Fruit fly (Drosophila melanogaster) whole organism, embryonic: ENCODE data around the gene CG12035.

Experiments
- Adf1 ChIP-seq: fragments of 200-800 bp; sonication (Bioruptor generic); IDR thresholded peaks from 2 replicates; pipeline ENCODE4 v1.3.6; 2022; ENCODE audit warnings: missing biosample characterization, missing genetic modification characterization
- Aef1 ChIP-seq: fragments of 200-800 bp; sonication (Bioruptor generic); IDR thresholded peaks from 3 replicates; pipeline ENCODE4 v1.3.6; 2022; ENCODE audit warnings: missing biosample characterization, missing genetic modification characterization
- Atf-2 ChIP-seq: fragments of 200-800 bp; sonication (Bioruptor generic); optimal IDR thresholded peaks from 2 replicates; lab custom pipeline; 2016; ENCODE audit warnings: missing biosample characterization, missing genetic modification characterization
- Bgb ChIP-seq: fragments of 200-800 bp; sonication (Bioruptor generic); IDR thresholded peaks from 2 replicates; pipeline ENCODE4 v1.3.6; 2022; ENCODE audit warnings: missing biosample characterization, missing genetic modification characterization; ENCODE audit not compliant: partially characterized antibody
- CG10654 ChIP-seq: fragments of 200-800 bp; sonication (Bioruptor generic); optimal IDR thresholded peaks from 2 replicates; lab custom pipeline; 2016; ENCODE audit warnings: missing biosample characterization, missing genetic modification characterization
- CG11398 ChIP-seq: fragments of 200-800 bp; sonication (Bioruptor generic); optimal IDR thresholded peaks from 2 replicates; lab custom pipeline; 2016; ENCODE audit warnings: missing biosample characterization, missing genetic modification characterization
- CG12155 ChIP-seq: fragments of 200-800 bp; sonication (Bioruptor generic); optimal IDR thresholded peaks from 3 replicates; lab custom pipeline; 2016; ENCODE audit warnings: missing biosample characterization, missing genetic modification characterization
- CG12219 ChIP-seq: fragments of 200-800 bp; sonication (Bioruptor generic); optimal IDR thresholded peaks from 3 replicates; lab custom pipeline; 2018; ENCODE audit warnings: missing biosample characterization, mild to moderate bottlenecking, missing genetic modification characterization
- CG12769 ChIP-seq: fragments of 200-800 bp; sonication (Bioruptor generic); optimal IDR thresholded peaks from 2 replicates; lab custom pipeline; 2019; ENCODE audit warnings: missing biosample characterization, mild to moderate bottlenecking, missing genetic modification characterization, moderate library complexity
- CG14014 ChIP-seq: fragments of 200-800 bp; sonication (Bioruptor generic); IDR thresholded peaks from 2 replicates; pipeline ENCODE4 v1.3.6; 2022; ENCODE audit warnings: missing biosample characterization, missing genetic modification characterization
- CG16779 ChIP-seq: fragments of 200-800 bp; sonication (Bioruptor generic); IDR thresholded peaks from 2 replicates; pipeline ENCODE4 v1.3.6; 2022; ENCODE audit warnings: missing biosample characterization, missing genetic modification characterization
- CG17328 ChIP-seq: fragments of 200-800 bp; sonication (Bioruptor generic); IDR thresholded peaks from 2 replicates; pipeline ENCODE4 v1.3.6; 2022; ENCODE audit warnings: missing biosample characterization, missing genetic modification characterization
- CG17385 ChIP-seq: fragments of 200-800 bp; sonication (Bioruptor generic); optimal IDR thresholded peaks from 3 replicates; lab custom pipeline; 2018; ENCODE audit warnings: missing biosample characterization, mild to moderate bottlenecking, missing genetic modification characterization
- CG18011 ChIP-seq: fragments of 200-800 bp; sonication (Bioruptor generic); optimal IDR thresholded peaks from 2 replicates; lab custom pipeline; 2017; ENCODE audit warnings: missing biosample characterization, missing genetic modification characterization, mild to moderate bottlenecking, moderate library complexity, missing genotype
- CG18764 ChIP-seq: fragments of 200-800 bp; sonication (Bioruptor generic); optimal IDR thresholded peaks from 3 replicates; lab custom pipeline; 2016; ENCODE audit warnings: missing biosample characterization, missing genetic modification characterization
- CG31388 ChIP-seq: fragments of 200-800 bp; sonication (Bioruptor generic); optimal IDR thresholded peaks from 2 replicates; lab custom pipeline; 2016; ENCODE audit warnings: missing biosample characterization, missing genetic modification characterization
- CG3407 ChIP-seq: fragments of 200-800 bp; sonication (Bioruptor generic); optimal IDR thresholded peaks from 2 replicates; lab custom pipeline; 2018; ENCODE audit warnings: missing biosample characterization, mild to moderate bottlenecking, missing genetic modification characterization
- CG7928 ChIP-seq: fragments of 200-800 bp; sonication (Bioruptor generic); optimal IDR thresholded peaks from 2 replicates; lab custom pipeline; 2017; ENCODE audit warnings: missing biosample characterization, mild to moderate bottlenecking, missing genetic modification characterization
- CG8089 ChIP-seq: fragments of 200-800 bp; sonication (Bioruptor generic); optimal IDR thresholded peaks from 3 replicates; lab custom pipeline; 2016; ENCODE audit warnings: missing biosample characterization, missing genetic modification characterization
- CG8388 ChIP-seq: fragments of 200-800 bp; sonication (Bioruptor generic); optimal IDR thresholded peaks from 2 replicates; lab custom pipeline; 2019; ENCODE audit warnings: missing biosample characterization, mild to moderate bottlenecking, missing genetic modification characterization, moderate library complexity
- CG9817 ChIP-seq: fragments of 200-800 bp; sonication (Bioruptor generic); optimal IDR thresholded peaks from 2 replicates; lab custom pipeline; 2018; ENCODE audit warnings: missing biosample characterization, mild to moderate bottlenecking, missing genetic modification characterization, moderate library complexity
- E2f1 ChIP-seq: fragments of 200-800 bp; sonication (Bioruptor generic); IDR thresholded peaks from 2 replicates; pipeline ENCODE4 v1.3.6; 2022; ENCODE audit warnings: missing biosample characterization, missing genetic modification characterization
- ERR ChIP-seq: fragments of 200-800 bp; sonication (Bioruptor generic); optimal IDR thresholded peaks from 2 replicates; lab custom pipeline; 2016; ENCODE audit warnings: missing biosample characterization, missing genetic modification characterization
- Hmx ChIP-seq: fragments of 200-800 bp; sonication (Bioruptor generic); optimal IDR thresholded peaks from 2 replicates; lab custom pipeline; 2016; ENCODE audit warnings: missing biosample characterization, missing genetic modification characterization
- Hr51 ChIP-seq, 2 experiments: fragments of 200-800 bp; sonication (Bioruptor generic); optimal IDR thresholded peaks; 2 replicates in 1 of 2; 3 replicates in 1 of 2; lab custom pipeline; 2016 to 2018; ENCODE audit warnings: missing biosample characterization in 2 of 2, missing genetic modification characterization in 2 of 2, mild to moderate bottlenecking in 1 of 2, moderate library complexity in 1 of 2
- Hsf ChIP-seq: fragments of 200-800 bp; sonication (Bioruptor generic); optimal IDR thresholded peaks from 3 replicates; lab custom pipeline; 2016; ENCODE audit warnings: missing biosample characterization, missing genetic modification characterization
- Six4 ChIP-seq: fragments of 200-800 bp; sonication (Bioruptor generic); optimal IDR thresholded peaks from 2 replicates; lab custom pipeline; 2016; ENCODE audit warnings: missing biosample characterization, missing genetic modification characterization
- Xbp1 ChIP-seq: fragments of 200-800 bp; sonication (Bioruptor generic); optimal IDR thresholded peaks from 3 replicates; lab custom pipeline; 2016; ENCODE audit warnings: missing biosample characterization, mild to moderate bottlenecking, missing genetic modification characterization
- ac ChIP-seq: fragments of 200-800 bp; sonication (Bioruptor generic); optimal IDR thresholded peaks from 3 replicates; lab custom pipeline; 2017; ENCODE audit warnings: missing biosample characterization, mild to moderate bottlenecking, missing genetic modification characterization
- bab2 ChIP-seq: fragments of 200-800 bp; sonication (Bioruptor generic); optimal IDR thresholded peaks from 2 replicates; lab custom pipeline; 2016; ENCODE audit warnings: missing biosample characterization, missing genetic modification characterization
- chif ChIP-seq, 2 experiments: fragments of 200-800 bp; sonication (Bioruptor generic); optimal IDR thresholded peaks; 3 replicates each; lab custom pipeline; 2016; ENCODE audit warnings: missing biosample characterization in 2 of 2, missing genetic modification characterization in 2 of 2
- chinmo ChIP-seq: fragments of 200-800 bp; sonication (Bioruptor generic); IDR thresholded peaks from 4 replicates; pipeline ENCODE4 v1.3.6; 2022; ENCODE audit warnings: missing biosample characterization, missing genetic modification characterization; ENCODE audit not compliant: partially characterized antibody
- chm ChIP-seq: fragments of 200-800 bp; sonication (Bioruptor generic); IDR thresholded peaks from 2 replicates; pipeline ENCODE4 v1.3.6; 2022; ENCODE audit warnings: missing biosample characterization, missing genetic modification characterization
- dimm ChIP-seq: fragments of 200-800 bp; sonication (Bioruptor generic); IDR thresholded peaks from 2 replicates; pipeline ENCODE4 v1.3.6; 2022; ENCODE audit warnings: missing biosample characterization, missing genetic modification characterization
- ind ChIP-seq: fragments of 200-800 bp; sonication (Bioruptor generic); optimal IDR thresholded peaks from 3 replicates; lab custom pipeline; 2016; ENCODE audit warnings: missing biosample characterization, missing genetic modification characterization
- insv ChIP-seq, 2 experiments: fragments of 200-800 bp; sonication (Bioruptor generic); optimal IDR thresholded peaks; 3 replicates each; lab custom pipeline; 2016 to 2018; ENCODE audit warnings: missing biosample characterization in 2 of 2, missing genetic modification characterization in 2 of 2
- lmd ChIP-seq: fragments of 200-800 bp; sonication (Bioruptor generic); IDR thresholded peaks from 2 replicates; pipeline ENCODE4 v1.3.6; 2022; ENCODE audit warnings: missing biosample characterization, missing genetic modification characterization
- nerfin-1 ChIP-seq: fragments of 200-800 bp; sonication (Bioruptor generic); optimal IDR thresholded peaks from 3 replicates; lab custom pipeline; 2019; ENCODE audit warnings: missing biosample characterization, mild to moderate bottlenecking, missing genetic modification characterization, moderate library complexity
- org-1 ChIP-seq: fragments of 200-800 bp; sonication (Bioruptor generic); optimal IDR thresholded peaks from 2 replicates; lab custom pipeline; 2017; ENCODE audit warnings: missing biosample characterization, missing genetic modification characterization
- pfk ChIP-seq: fragments of 200-800 bp; sonication (Bioruptor generic); optimal IDR thresholded peaks from 2 replicates; lab custom pipeline; 2018; ENCODE audit warnings: missing biosample characterization, mild to moderate bottlenecking, missing genetic modification characterization, moderate library complexity
- run ChIP-seq: fragments of 200-800 bp; sonication (Bioruptor generic); optimal IDR thresholded peaks from 3 replicates; lab custom pipeline; 2018; ENCODE audit warnings: missing biosample characterization, mild to moderate bottlenecking, missing genetic modification characterization
- sens ChIP-seq: fragments of 200-800 bp; sonication (Bioruptor generic); peaks from one replicate; lab custom pipeline; 2016; ENCODE audit warnings: missing biosample characterization, missing genetic modification characterization
- sens-2 ChIP-seq: fragments of 200-800 bp; sonication (Bioruptor generic); IDR thresholded peaks from 2 replicates; pipeline ENCODE4 v1.3.6; 2022; ENCODE audit warnings: missing biosample characterization, missing genetic modification characterization
- slou ChIP-seq: fragments of 200-800 bp; sonication (Bioruptor generic); optimal IDR thresholded peaks from 3 replicates; lab custom pipeline; 2016; ENCODE audit warnings: missing biosample characterization, missing genetic modification characterization
- sug ChIP-seq: fragments of 200-800 bp; optimal IDR thresholded peaks from 2 replicates; lab custom pipeline; 2019; ENCODE audit warnings: missing biosample characterization, mild to moderate bottlenecking, missing genetic modification characterization, moderate library complexity
- tgo ChIP-seq: fragments of 200-800 bp; sonication (Bioruptor generic); IDR thresholded peaks from 3 replicates; pipeline ENCODE4 v1.3.6; 2022; ENCODE audit warnings: missing biosample characterization, missing genetic modification characterization
- toy ChIP-seq: fragments of 200-800 bp; sonication (Bioruptor generic); IDR thresholded peaks from 2 replicates; pipeline ENCODE4 v1.3.6; 2022; ENCODE audit warnings: missing biosample characterization, missing genetic modification characterization
- tup ChIP-seq: fragments of 200-800 bp; sonication (Bioruptor generic); optimal IDR thresholded peaks from 2 replicates; lab custom pipeline; 2016; ENCODE audit warnings: missing biosample characterization, mild to moderate bottlenecking, missing genetic modification characterization, moderate library complexity
- unpg ChIP-seq: fragments of 200-800 bp; sonication (Bioruptor generic); optimal IDR thresholded peaks from 3 replicates; lab custom pipeline; 2018; ENCODE audit warnings: missing biosample characterization, mild to moderate bottlenecking, missing genetic modification characterization, moderate library complexity

CG12035 gene

dm6 chr3L:1746338-1747199, 22.4 kb downstream of the CG12035 start, which contains the start of gene CG13921 (continued):
- TF ChIP-seq CG17385 (peak; percentile 94), Bgb (no peak), run (peak; percentile 93), toy (GFP tag; lab: Robert Waterston, UW) (peak; percentile 98), chif (GFP tag; optimal IDR thresholded peaks at IDR 0.05; lab: Kevin White, UChicago) (peak; percentile 99 to 100), tup (peak; percentile 98), slou (GFP tag; lab: Kevin White, UChicago) (peak; percentile 98), CG7928 (peak; percentile 81), CG18011 (GFP tag; lab: Kevin White, UChicago) (peak; percentile 88), chm (GFP tag; lab: Robert Waterston, UW) (peak; percentile 99), Hmx (GFP tag; lab: Kevin White, UChicago) (peak; percentile 95), insv (GFP tag; optimal IDR thresholded peaks at IDR 0.05; lab: Kevin White, UChicago) (peak; percentile 69 to 76), CG14014 (GFP tag; lab: Robert Waterston, UW) (peak; percentile 99), Atf-2 (GFP tag; lab: Kevin White, UChicago) (peak; percentile 98), CG18764 (peak; percentile 99), CG11398 (peak; percentile 98), chinmo (peak; percentile 69; the same call in 1 of the 4 replicates), bab2 (GFP tag; lab: Kevin White, UChicago) (peak; percentile 99), nerfin-1 (tag; lab: Kevin White, UChicago) (peak; percentile 98), E2f1 (GFP tag; lab: Robert Waterston, UW) (peak; percentile 99), Adf1 (GFP tag; lab: Robert Waterston, UW) (peak; percentile 82), Hsf (GFP tag; lab: Kevin White, UChicago) (peak; percentile 99), CG16779 (GFP tag; lab: Robert Waterston, UW) (peak; percentile 97), tgo (GFP tag; lab: Robert Waterston, UW) (peak; percentile 99), Xbp1 (GFP tag; lab: Kevin White, UChicago) (peak; percentile 99), sens (GFP tag; lab: Kevin White, UChicago) (peak; percentile 100), sug (tag; lab: Kevin White, UChicago) (peak; percentile 93), CG3407 (GFP tag; lab: Kevin White, UChicago) (peak; percentile 98), dimm (GFP tag; lab: Robert Waterston, UW) (peak; percentile 97), CG9817 (peak; percentile 98), CG12769 (tag; lab: Kevin White, UChicago) (peak; percentile 99), CG10654 (GFP tag; lab: Kevin White, UChicago) (peak; percentile 99), CG17328 (GFP tag; lab: Robert Waterston, UW) (peak; percentile 99), ind (GFP tag; lab: Kevin White, UChicago) (peak; percentile 99), unpg (GFP tag; lab: Kevin White, UChicago) (peak; percentile 99), Six4 (GFP tag; lab: Kevin White, UChicago) (peak; percentile 100), Hr51 (GFP tag; optimal IDR thresholded peaks at IDR 0.05; lab: Kevin White, UChicago) (peak; percentile 97 to 99), Aef1 (GFP tag; lab: Robert Waterston, UW) (peak; percentile 99), CG31388 (GFP tag; lab: Kevin White, UChicago) (peak; percentile 98), CG12155 (GFP tag; lab: Kevin White, UChicago) (peak; percentile 98), CG12219 (peak; percentile 98), ERR (GFP tag; lab: Kevin White, UChicago) (peak; percentile 97), CG8089 (GFP tag; lab: Kevin White, UChicago) (peak; percentile 99), lmd (GFP tag; lab: Robert Waterston, UW) (peak; percentile 99), org-1 (GFP tag; lab: Kevin White, UChicago) (peak; percentile 99), CG8388 (GFP tag; lab: Kevin White, UChicago) (peak; percentile 99), sens-2 (GFP tag; lab: Robert Waterston, UW) (peak; percentile 99), pfk (GFP tag; lab: Kevin White, UChicago) (peak; percentile 59), ac (GFP tag; lab: Kevin White, UChicago) (peak; percentile 95)
